Fruit fly (Drosophila melanogaster): ENCODE data around the gene brk.
A peak's percentile ranks its signal among the peaks of the same experiment; 100 is the strongest.

Gene brk

dm6 chrX:7333858-7334800, 26.4 kb downstream of the brk start:
- peak; percentile 32 for TF ChIP-seq CG17801 (GFP tag; optimal IDR thresholded peaks at IDR 0.05; ENCODE audit: partially characterized antibody)

dm6 chrX:7334801-7335176, 27.1 kb downstream of the brk start:
- peak; percentile 83 for TF ChIP-seq CG17801 (GFP tag; optimal IDR thresholded peaks at IDR 0.05; ENCODE audit: partially characterized antibody)

- TF ChIP-seq CG17801 (GFP tag; optimal IDR thresholded peaks at IDR 0.05; ENCODE audit: partially characterized antibody): no peak
Measured at dm6 chrX:7335524-7335991, 27.8 kb downstream of the brk start.

- peak; percentile 57 for TF ChIP-seq CG17801 (GFP tag; optimal IDR thresholded peaks at IDR 0.05; ENCODE audit: partially characterized antibody)
Measured at dm6 chrX:7336121-7336961, 28.6 kb downstream of the brk start.

- TF ChIP-seq CG17801 (GFP tag; optimal IDR thresholded peaks at IDR 0.05; ENCODE audit: partially characterized antibody): peak; percentile 84
Measured at dm6 chrX:7336962-7337844, 29.5 kb downstream of the brk start, which contains the start of gene CBP. Gene CBP (plus strand): TSS chrX:7337352.

- TF ChIP-seq CG17801 (GFP tag; optimal IDR thresholded peaks at IDR 0.05; ENCODE audit: partially characterized antibody): no peak
Measured at dm6 chrX:7337975-7338374, 30.2 kb downstream of the brk start.

- TF ChIP-seq CG17801 (GFP tag; optimal IDR thresholded peaks at IDR 0.05; ENCODE audit: partially characterized antibody): no peak
Measured at dm6 chrX:7338538-7338937, 30.8 kb downstream of the brk start.

dm6 chrX:7339610-7340326, 32.0 kb downstream of the brk start:
- TF ChIP-seq CG17801 (GFP tag; optimal IDR thresholded peaks at IDR 0.05; ENCODE audit: partially characterized antibody): no peak

dm6 chrX:7340667-7341066, 32.9 kb downstream of the brk start:
- TF ChIP-seq CG17801 (GFP tag; optimal IDR thresholded peaks at IDR 0.05; ENCODE audit: partially characterized antibody): no peak

dm6 chrX:7342998-7343397, 35.3 kb downstream of the brk start:
- TF ChIP-seq CG17801 (GFP tag; optimal IDR thresholded peaks at IDR 0.05; ENCODE audit: partially characterized antibody): no peak

dm6 chrX:7347406-7347805, 39.7 kb downstream of the brk start, which contains the start of gene CG15034:
Gene CG15034 (minus strand): TSS chrX:7347506.
- TF ChIP-seq CG17801 (GFP tag; optimal IDR thresholded peaks at IDR 0.05; ENCODE audit: partially characterized antibody): no peak

- TF ChIP-seq CG17801 (GFP tag; optimal IDR thresholded peaks at IDR 0.05; ENCODE audit: partially characterized antibody): no peak
Measured at dm6 chrX:7349963-7350362, 42.2 kb downstream of the brk start.

- TF ChIP-seq CG17801 (GFP tag; optimal IDR thresholded peaks at IDR 0.05; ENCODE audit: partially characterized antibody): no peak
Measured at dm6 chrX:7358496-7358895, 50.8 kb downstream of the brk start, which contains the start of gene CG1999. Gene CG1999 (plus strand): TSS chrX:7358796.

All from ovary, adult (tissue).